Worm (Caenorhabditis elegans) whole organism, young adult: ENCODE data around the gene C28G1.10.

Experiments used
- B0035.1 ChIP-seq: sonication (generic microtip); optimal IDR thresholded peaks from 2 replicates; lab custom pipeline; 2016; ENCODE audit warnings: missing genetic modification characterization, mild to moderate bottlenecking, missing compliant biosample characterization, missing genotype, missing genetic modification reagents
- B0261.1 ChIP-seq: sonication (generic microtip); optimal IDR thresholded peaks from 2 replicates; lab custom pipeline; 2016; ENCODE audit warnings: mild to moderate bottlenecking, missing genetic modification characterization, moderate library complexity, missing compliant biosample characterization
- B0336.3 ChIP-seq: fragments of 200-800 bp; sonication (Bioruptor generic); IDR thresholded peaks from 2 replicates; pipeline ENCODE4 v1.3.6; 2022; ENCODE audit warnings: missing genetic modification characterization, missing compliant biosample characterization
- C17E4.6 ChIP-seq: fragments of 200-800 bp; sonication (Bioruptor generic); IDR thresholded peaks from 2 replicates; pipeline ENCODE4 v1.3.6; 2022; ENCODE audit warnings: missing genetic modification reagents, missing genetic modification characterization, missing compliant biosample characterization
- F10E7.11 ChIP-seq: sonication (generic microtip); optimal IDR thresholded peaks from 2 replicates; lab custom pipeline; 2017; ENCODE audit warnings: mild to moderate bottlenecking, missing genetic modification characterization, moderate library complexity, missing compliant biosample characterization
- F22D6.2 ChIP-seq: sonication (generic microtip); optimal IDR thresholded peaks from 2 replicates; lab custom pipeline; 2016; ENCODE audit warnings: mild to moderate bottlenecking, missing genetic modification characterization, missing compliant biosample characterization
- F57A8.1 ChIP-seq: fragments of 200-800 bp; sonication (Bioruptor generic); optimal IDR thresholded peaks from 2 replicates; lab custom pipeline; 2018; ENCODE audit warnings: mild to moderate bottlenecking, missing genetic modification characterization, moderate library complexity, missing compliant biosample characterization
- T07F8.4 ChIP-seq: sonication (generic microtip); optimal IDR thresholded peaks from 2 replicates; lab custom pipeline; 2016; ENCODE audit warnings: mild to moderate bottlenecking, missing genetic modification characterization, moderate library complexity, missing compliant biosample characterization
- Y53G8AR.9 ChIP-seq: fragments of 200-800 bp; sonication (Bioruptor generic); conservative IDR thresholded peaks from 2 replicates; pipeline ENCODE4 v1.3.6; 2022; ENCODE audit warnings: missing genetic modification reagents, missing genetic modification characterization, missing compliant biosample characterization
- Y56A3A.18 ChIP-seq: fragments of 200-800 bp; sonication (Bioruptor generic); IDR thresholded peaks from 2 replicates; pipeline ENCODE4 v1.3.6; 2022; ENCODE audit warnings: missing genetic modification reagents, missing genetic modification characterization, missing compliant biosample characterization
- Y79H2A.3 ChIP-seq: fragments of 200-800 bp; sonication (Bioruptor generic); conservative IDR thresholded peaks from 2 replicates; pipeline ENCODE4 v1.3.6; 2022; ENCODE audit warnings: missing genetic modification reagents, missing genetic modification characterization, missing compliant biosample characterization
- ama-1 ChIP-seq, 3 experiments: fragments of 150-350 bp in 1 of 3; sonication (generic microtip) in 2 of 3; optimal IDR thresholded peaks; 2 replicates each; lab custom pipeline; 2014 to 2018; ENCODE audit warnings: missing biosample characterization in 2 of 3, missing genetic modification characterization in 2 of 3, missing genetic modification reagents in 2 of 3
- attf-6 ChIP-seq: fragments of 200-800 bp; sonication (Bioruptor generic); IDR thresholded peaks from 2 replicates; pipeline ENCODE4 v1.3.6; 2022; ENCODE audit warnings: missing genetic modification reagents, missing genetic modification characterization, missing compliant biosample characterization
- bed-1 ChIP-seq: fragments of 200-800 bp; sonication (Bioruptor generic); IDR thresholded peaks from 2 replicates; pipeline ENCODE4 v1.3.6; 2022; ENCODE audit warnings: missing genetic modification reagents, missing genetic modification characterization, missing compliant biosample characterization
- cebp-1 ChIP-seq, 2 experiments: fragments of 200-800 bp in 1 of 2; sonication (Bioruptor generic) in 1 of 2; sonication (generic microtip) in 1 of 2; IDR thresholded peaks in 1 of 2; optimal IDR thresholded peaks in 1 of 2; 2 replicates each; pipeline versions ENCODE4 v1.3.6 to Lab custom; 2017 to 2022; ENCODE audit warnings: missing compliant biosample characterization in 2 of 2, missing genetic modification characterization in 2 of 2, mild to moderate bottlenecking in 1 of 2, missing genetic modification reagents in 1 of 2, moderate library complexity in 1 of 2
- die-1 ChIP-seq: sonication (generic microtip); optimal IDR thresholded peaks from 2 replicates; lab custom pipeline; 2016; ENCODE audit warnings: missing genotype, mild to moderate bottlenecking, missing genetic modification characterization, missing compliant biosample characterization
- dpl-1 ChIP-seq: fragments of 150-350 bp; optimal IDR thresholded peaks from 2 replicates; lab custom pipeline; 2014; ENCODE audit warnings: missing biosample characterization, missing genetic modification reagents, missing genetic modification characterization
- him-1 ChIP-seq: sonication (generic microtip); optimal IDR thresholded peaks from 2 replicates; lab custom pipeline; 2016; ENCODE audit warnings: missing genotype, missing genetic modification reagents, missing genetic modification characterization, missing compliant biosample characterization
- hlh-26 ChIP-seq: fragments of 200-800 bp; sonication (Bioruptor generic); conservative IDR thresholded peaks from 2 replicates; pipeline ENCODE4 v1.3.6; 2022; ENCODE audit warnings: missing genetic modification reagents, missing genetic modification characterization, missing compliant biosample characterization
- hmg-1.2 ChIP-seq: fragments of 200-800 bp; sonication (Bioruptor generic); IDR thresholded peaks from 2 replicates; pipeline ENCODE4 v1.3.6; 2022; ENCODE audit warnings: missing genetic modification reagents, missing genetic modification characterization, missing compliant biosample characterization
- hsf-1 ChIP-seq: fragments of 200-800 bp; sonication (Bioruptor generic); IDR thresholded peaks from 2 replicates; pipeline ENCODE4 v1.3.6; 2022; ENCODE audit warnings: missing genetic modification reagents, missing genetic modification characterization, missing compliant biosample characterization
- lag-1 ChIP-seq: fragments of 200-800 bp; sonication (Bioruptor generic); IDR thresholded peaks from 2 replicates; pipeline ENCODE4 v1.3.6; 2022; ENCODE audit warnings: missing genetic modification reagents, missing genetic modification characterization, missing compliant biosample characterization
- let-526 ChIP-seq: fragments of 200-800 bp; sonication (Bioruptor generic); IDR thresholded peaks from 2 replicates; pipeline ENCODE4 v1.3.6; 2022; ENCODE audit warnings: missing genetic modification reagents, missing genetic modification characterization, missing compliant biosample characterization
- lin-35 ChIP-seq, 3 experiments: fragments of 150-350 bp in 2 of 3; sonication (generic microtip) in 1 of 3; optimal IDR thresholded peaks; 2 replicates each; lab custom pipeline; 2014 to 2018; ENCODE audit warnings: missing biosample characterization in 3 of 3, missing genetic modification characterization in 3 of 3, missing genetic modification reagents in 3 of 3
- lin-40 ChIP-seq: sonication (generic microtip); optimal IDR thresholded peaks from 2 replicates; lab custom pipeline; 2016; ENCODE audit warnings: missing genetic modification characterization, mild to moderate bottlenecking, missing compliant biosample characterization, missing genotype, missing genetic modification reagents
- madf-8 ChIP-seq: fragments of 200-800 bp; sonication (Bioruptor generic); conservative IDR thresholded peaks from 2 replicates; pipeline ENCODE4 v1.3.6; 2022; ENCODE audit warnings: missing genetic modification reagents, missing genetic modification characterization, missing compliant biosample characterization
- mcd-1 ChIP-seq: fragments of 200-800 bp; sonication (Bioruptor generic); IDR thresholded peaks from 2 replicates; pipeline ENCODE4 v1.3.6; 2022; ENCODE audit warnings: missing genetic modification reagents, missing genetic modification characterization, missing compliant biosample characterization
- mes-4 ChIP-seq: sonication (generic microtip); optimal IDR thresholded peaks from 2 replicates; lab custom pipeline; 2016; ENCODE audit warnings: missing genotype, missing genetic modification characterization, missing compliant biosample characterization
- nfya-1 ChIP-seq: sonication (generic microtip); optimal IDR thresholded peaks from 2 replicates; lab custom pipeline; 2017; ENCODE audit warnings: antibody characterized with exemption, missing compliant biosample characterization, missing genetic modification characterization, borderline replicate concordance; ENCODE audit not compliant: insufficient read depth
- nfyb-1 ChIP-seq: fragments of 200-800 bp; sonication (Bioruptor generic); IDR thresholded peaks from 2 replicates; pipeline ENCODE4 v1.3.6; 2022; ENCODE audit warnings: missing genetic modification reagents, missing genetic modification characterization, missing compliant biosample characterization
- nhr-179 ChIP-seq: sonication (generic microtip); optimal IDR thresholded peaks from 2 replicates; lab custom pipeline; 2016; ENCODE audit warnings: mild to moderate bottlenecking, missing genetic modification characterization, missing compliant biosample characterization
- pha-4 ChIP-seq: fragments of 150-350 bp; sonication (generic microtip); optimal IDR thresholded peaks from 2 replicates; lab custom pipeline; 2014; ENCODE audit warnings: missing biosample characterization, missing genetic modification reagents, missing genetic modification characterization
- rec-8 ChIP-seq, 2 experiments: sonication (generic microtip); optimal IDR thresholded peaks; 2 replicates each; lab custom pipeline; 2016; ENCODE audit warnings: mild to moderate bottlenecking in 2 of 2, missing genetic modification characterization in 2 of 2, missing genetic modification reagents in 2 of 2, missing genotype in 2 of 2, missing biosample characterization in 1 of 2, missing compliant biosample characterization in 1 of 2, moderate library complexity in 1 of 2
- rpc-1 ChIP-seq, 2 experiments: fragments of 150-350 bp in 1 of 2; sonication (generic microtip) in 1 of 2; optimal IDR thresholded peaks; 2 replicates each; lab custom pipeline; 2014 to 2018; ENCODE audit warnings: missing biosample characterization in 1 of 2, missing genetic modification characterization in 1 of 2, missing genetic modification reagents in 1 of 2, missing genotype in 1 of 2
- sdz-38 ChIP-seq: sonication (generic microtip); optimal IDR thresholded peaks from 2 replicates; lab custom pipeline; 2016; ENCODE audit warnings: missing genotype, missing genetic modification characterization, missing compliant biosample characterization
- snpc-1.3 ChIP-seq: sonication (generic microtip); optimal IDR thresholded peaks from 2 replicates; lab custom pipeline; 2017; ENCODE audit warnings: missing genetic modification characterization, mild to moderate bottlenecking, missing compliant biosample characterization, antibody characterized with exemption, moderate library complexity, missing genotype, missing genetic modification reagents; ENCODE audit not compliant: insufficient read depth
- snpc-3.4 ChIP-seq: sonication (generic microtip); optimal IDR thresholded peaks from 2 replicates; lab custom pipeline; 2017; ENCODE audit warnings: missing genetic modification characterization, mild to moderate bottlenecking, missing compliant biosample characterization, antibody characterized with exemption, moderate library complexity, missing genotype, missing genetic modification reagents
- snpc-4 ChIP-seq, 5 experiments: fragments of 150-350 bp in 1 of 5; sonication (generic microtip) in 4 of 5; optimal IDR thresholded peaks; 2 replicates each; lab custom pipeline; 2014 to 2018; ENCODE audit warnings: missing genetic modification characterization in 5 of 5, missing biosample characterization in 3 of 5, antibody characterized with exemption in 2 of 5, mild to moderate bottlenecking in 2 of 5, missing compliant biosample characterization in 2 of 5, missing genotype in 2 of 5, moderate library complexity in 2 of 5, missing genetic modification reagents in 1 of 5
- tbp1 ChIP-seq: fragments of 200-800 bp; sonication (Bioruptor generic); optimal IDR thresholded peaks from 2 replicates; lab custom pipeline; 2018; ENCODE audit warnings: mild to moderate bottlenecking, missing genetic modification characterization, missing compliant biosample characterization
- unc-62 ChIP-seq: fragments of 150-350 bp; optimal IDR thresholded peaks from 2 replicates; lab custom pipeline; 2014; ENCODE audit warnings: missing biosample characterization, missing genetic modification reagents, missing genetic modification characterization
- xnd-1 ChIP-seq: sonication (generic microtip); optimal IDR thresholded peaks from 2 replicates; lab custom pipeline; 2016; ENCODE audit warnings: missing genotype, missing genetic modification reagents, missing genetic modification characterization, missing compliant biosample characterization
- zfh-2 ChIP-seq: fragments of 200-800 bp; sonication (Bioruptor generic); conservative IDR thresholded peaks from 2 replicates; pipeline ENCODE4 v1.3.6; 2022; ENCODE audit warnings: missing genetic modification reagents, missing genetic modification characterization, missing compliant biosample characterization
- ztf-26 ChIP-seq: sonication (generic microtip); optimal IDR thresholded peaks from 2 replicates; lab custom pipeline; 2017; ENCODE audit warnings: missing genetic modification characterization, missing compliant biosample characterization

The C28G1.10 gene

ce11 chrX:8877162-8877561, 30.2 kb downstream of the C28G1.10 start:
- TF ChIP-seq B0261.1 (tag; lab: Kevin White, UChicago) (peak; percentile 74), tbp1 (GFP tag; lab: Kevin White, UChicago) (peak; percentile 89), let-526 (GFP tag; lab: Robert Waterston, UW) (0 out of 2 replicates have a peak, but pooled peaks have one; percentile 29), hlh-26 (GFP tag; lab: Robert Waterston, UW) (no peak), snpc-4 (GFP tag; optimal IDR thresholded peaks at IDR 0.05; lab: Kevin White, UChicago) (peak; percentile 61), snpc-4 (tag; optimal IDR thresholded peaks at IDR 0.05; lab: Kevin White, UChicago) (no peak), rpc-1 (optimal IDR thresholded peaks at IDR 0.05; lab: Kevin White, UChicago) (peak; percentile 75), rpc-1 (tag; optimal IDR thresholded peaks at IDR 0.05; lab: Kevin White, UChicago) (peak; percentile 89), snpc-3.4 (tag; lab: Kevin White, UChicago) (peak; percentile 49), rec-8 (tag; optimal IDR thresholded peaks at IDR 0.05; lab: Kevin White, UChicago) (peak; percentile 14 to 20), hmg-1.2 (GFP tag; lab: Robert Waterston, UW) (0 out of 2 replicates have a peak, but pooled peaks have one; percentile 37), snpc-1.3 (tag; lab: Kevin White, UChicago) (peak; percentile 44), F22D6.2 (tag; lab: Kevin White, UChicago) (no peak), die-1 (tag; lab: Kevin White, UChicago) (peak; percentile 56), Y56A3A.18 (GFP tag; lab: Robert Waterston, UW) (0 out of 2 replicates have a peak, but pooled peaks have one; percentile 25), him-1 (peak; percentile 82), madf-8 (GFP tag; lab: Robert Waterston, UW) (no peak), pha-4 (tag; lab: Kevin White, UChicago) (no peak), ama-1 (optimal IDR thresholded peaks at IDR 0.05; lab: Kevin White, UChicago) (no peak), ama-1 (GFP tag; optimal IDR thresholded peaks at IDR 0.05; lab: Kevin White, UChicago) (peak in 1 of 2 experiments; percentile 20)

- TF ChIP-seq B0336.3 (GFP tag; lab: Robert Waterston, UW) = no peak
- TF ChIP-seq nfyb-1 (GFP tag; lab: Robert Waterston, UW) = no peak
- no peak for TF ChIP-seq bed-1 (GFP tag; lab: Robert Waterston, UW)
- TF ChIP-seq B0035.1 (tag; lab: Kevin White, UChicago) = no peak
- TF ChIP-seq lag-1 (GFP tag; lab: Robert Waterston, UW) = no peak
- no peak for TF ChIP-seq hlh-26 (GFP tag; lab: Robert Waterston, UW)
- no peak for TF ChIP-seq Y53G8AR.9 (GFP tag; lab: Robert Waterston, UW)
- no peak for TF ChIP-seq T07F8.4
- no peak for TF ChIP-seq ztf-26 (tag; lab: Kevin White, UChicago)
- TF ChIP-seq lin-40 (tag; lab: Kevin White, UChicago) = no peak
- TF ChIP-seq rpc-1 (optimal IDR thresholded peaks at IDR 0.05; lab: Kevin White, UChicago) = no peak
- TF ChIP-seq rpc-1 (tag; optimal IDR thresholded peaks at IDR 0.05; lab: Kevin White, UChicago) = no peak
- no peak for TF ChIP-seq sdz-38 (tag; lab: Kevin White, UChicago)
These were observed 31.8 kb downstream of the C28G1.10 start for ce11 chrX:8878709-8879108.

DNA sequence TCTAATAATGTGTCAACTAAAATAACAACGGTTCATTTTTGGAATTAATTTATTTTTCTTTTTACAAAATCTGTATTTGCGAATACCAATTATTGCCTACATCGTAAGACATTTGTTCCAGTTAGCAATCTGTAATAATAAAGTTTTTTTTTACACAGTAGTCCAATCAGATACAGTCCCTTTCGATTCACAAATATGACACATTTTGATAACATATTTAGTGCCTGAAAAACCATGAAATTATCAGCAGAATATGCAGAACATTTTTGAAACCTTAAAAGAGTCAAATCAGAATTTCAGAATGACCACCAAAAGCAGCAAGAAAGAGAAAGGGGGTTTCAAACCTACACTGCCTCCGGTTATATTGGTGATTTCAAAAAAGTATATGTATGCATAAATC, 32.4 kb downstream of the C28G1.10 start, which contains the start of gene C06E2.2:
Gene C06E2.2, plus strand, starts transcription at position 301 of the 400 bp plus-strand sequence.
- no peak for TF ChIP-seq mcd-1 (GFP tag; lab: Robert Waterston, UW)
- no peak for TF ChIP-seq unc-62 (GFP tag; lab: Kevin White, UChicago)
- TF ChIP-seq C17E4.6 (GFP tag; lab: Robert Waterston, UW) = no peak
- no peak for TF ChIP-seq mes-4
- no peak for TF ChIP-seq lin-35 (GFP tag; optimal IDR thresholded peaks at IDR 0.05; lab: Kevin White, UChicago)
- no peak for TF ChIP-seq F57A8.1 (GFP tag; lab: Kevin White, UChicago)
- TF ChIP-seq dpl-1 (GFP tag; lab: Kevin White, UChicago) = no peak
- TF ChIP-seq F10E7.11 (tag; lab: Kevin White, UChicago) = no peak
- no peak for TF ChIP-seq attf-6
- TF ChIP-seq Y79H2A.3 = no peak
- no peak for TF ChIP-seq cebp-1 (GFP tag; IDR thresholded peaks at IDR 0.05; lab: Robert Waterston, UW)
- no peak for TF ChIP-seq cebp-1 (tag; optimal IDR thresholded peaks at IDR 0.05; lab: Kevin White, UChicago)
- no peak for TF ChIP-seq hsf-1 (GFP tag; lab: Robert Waterston, UW)
- TF ChIP-seq sdz-38 (tag; lab: Kevin White, UChicago) = no peak
- TF ChIP-seq nfya-1 (tag; lab: Kevin White, UChicago) = no peak
- no peak for TF ChIP-seq xnd-1 (tag; lab: Kevin White, UChicago)
- TF ChIP-seq nhr-179 (tag; lab: Kevin White, UChicago) = no peak
- no peak for TF ChIP-seq zfh-2
